Fruit fly (Drosophila melanogaster) Kc167 (cell line): ENCODE measurements around the gene Vml.

Experiments used
- Myc ChIP-seq: fragments of >200 bp; optimal IDR thresholded peaks from 2 replicates; lab custom pipeline; 2017; ENCODE audit warnings: missing external identifiers
- psq ChIP-seq: fragments of >200 bp; optimal IDR thresholded peaks from 2 replicates; lab custom pipeline; 2017; ENCODE audit warnings: missing external identifiers

DNA sequence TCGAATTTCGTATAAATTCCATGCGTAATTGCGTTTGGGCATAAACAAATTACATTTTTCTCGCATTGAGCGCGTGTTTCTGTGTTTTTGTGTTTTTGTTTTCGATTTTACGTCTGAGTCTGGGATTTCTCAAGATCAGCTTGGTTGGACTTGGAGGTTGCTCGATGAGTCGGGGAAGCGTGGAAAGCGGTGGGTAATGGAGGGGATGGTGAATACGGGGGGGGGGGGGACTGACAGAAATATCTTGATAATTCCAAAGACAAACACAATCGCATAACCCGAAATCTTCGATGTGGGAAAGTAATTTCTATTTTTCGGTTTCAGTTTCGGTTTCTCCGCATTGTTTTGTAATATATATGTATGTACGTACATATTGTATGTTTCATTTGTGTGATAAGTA, 29.7 kb downstream of the Vml start:
- TF ChIP-seq Myc (lab: Kevin White, UChicago): no peak
- TF ChIP-seq psq (lab: Kevin White, UChicago): no peak
